Worm (Caenorhabditis elegans) whole organism, L1 larva: ENCODE measurements around the gene flp-26.

Experiments
- C16A3.4 ChIP-seq: fragments of 150-350 bp; optimal IDR thresholded peaks from 2 replicates; lab custom pipeline; 2014; ENCODE audit warnings: missing biosample characterization, missing genetic modification characterization
- ceh-63 ChIP-seq: fragments of 200-800 bp; sonication (Bioruptor generic); optimal IDR thresholded peaks from 2 replicates; lab custom pipeline; 2018; ENCODE audit warnings: mild to moderate bottlenecking, missing genetic modification characterization, missing compliant biosample characterization
- efl-1 ChIP-seq, 4 experiments: fragments of 150-350 bp; optimal IDR thresholded peaks in 3 of 4; peaks in 1 of 4; 1 replicate in 1 of 4; 2 replicates in 3 of 4; lab custom pipeline; 2014; ENCODE audit warnings: missing biosample characterization in 2 of 4, missing genetic modification characterization in 2 of 4, missing genetic modification reagents in 2 of 4
- egl-27 ChIP-seq, 2 experiments: fragments of 150-350 bp in 1 of 2; sonication (generic microtip); optimal IDR thresholded peaks; 3 replicates each; lab custom pipeline; 2017 to 2018; ENCODE audit warnings: missing biosample characterization in 2 of 2, missing genetic modification characterization in 2 of 2, missing genetic modification reagents in 2 of 2
- elt-3 ChIP-seq, 6 experiments: fragments of 150-350 bp in 1 of 6; sonication (generic microtip); optimal IDR thresholded peaks; 2 replicates each; lab custom pipeline; 2017 to 2018; ENCODE audit warnings: missing biosample characterization in 6 of 6, missing genetic modification characterization in 6 of 6, inconsistent platforms in 1 of 6
- mdl-1 ChIP-seq, 2 experiments: fragments of 150-350 bp; optimal IDR thresholded peaks; 2 replicates each; lab custom pipeline; 2014 to 2017; ENCODE audit warnings: missing biosample characterization in 2 of 2, missing genetic modification characterization in 2 of 2, inconsistent platforms in 1 of 2
- nhr-11 ChIP-seq: fragments of 150-350 bp; optimal IDR thresholded peaks from 2 replicates; lab custom pipeline; 2014; ENCODE audit warnings: missing biosample characterization, missing genetic modification characterization
- nhr-77 ChIP-seq: fragments of 150-350 bp; optimal IDR thresholded peaks from 2 replicates; lab custom pipeline; 2014; ENCODE audit warnings: missing biosample characterization, missing genetic modification characterization
- snpc-4 ChIP-seq: fragments of 150-350 bp; optimal IDR thresholded peaks from 2 replicates; lab custom pipeline; 2014; ENCODE audit warnings: missing biosample characterization, missing genetic modification characterization
- tbx-2 ChIP-seq: sonication (generic microtip); optimal IDR thresholded peaks from 2 replicates; lab custom pipeline; 2016; ENCODE audit warnings: missing genetic modification characterization, missing compliant biosample characterization
- zag-1 ChIP-seq: fragments of 150-350 bp; optimal IDR thresholded peaks from 2 replicates; lab custom pipeline; 2014; ENCODE audit warnings: missing biosample characterization, missing genetic modification characterization
- ztf-11 ChIP-seq, 2 experiments: sonication (generic microtip); optimal IDR thresholded peaks; 2 replicates each; lab custom pipeline; 2016 to 2017; ENCODE audit warnings: missing genetic modification characterization in 2 of 2, missing biosample characterization in 1 of 2, missing compliant biosample characterization in 1 of 2

- TF ChIP-seq ztf-11 (tag; optimal IDR thresholded peaks at IDR 0.05; lab: Kevin White, UChicago) (no peak), C16A3.4 (tag; lab: Kevin White, UChicago) (no peak), elt-3 (tag; optimal IDR thresholded peaks at IDR 0.05; lab: Kevin White, UChicago) (no peak), ceh-63 (GFP tag; lab: Kevin White, UChicago) (no peak), nhr-77 (tag; lab: Kevin White, UChicago) (no peak), efl-1 (optimal IDR thresholded peaks at IDR 0.05; lab: Kevin White, UChicago) (no peak), efl-1 (GFP tag; optimal IDR thresholded peaks at IDR 0.05 in 1 of 2; lab: Kevin White, UChicago) (no peak), zag-1 (tag; lab: Kevin White, UChicago) (no peak), nhr-11 (tag; lab: Kevin White, UChicago) (no peak), snpc-4 (no peak), mdl-1 (tag; optimal IDR thresholded peaks at IDR 0.05; lab: Kevin White, UChicago) (no peak), tbx-2 (no peak), egl-27 (tag; optimal IDR thresholded peaks at IDR 0.05; lab: Kevin White, UChicago) (no peak)
Measured at ce11 chrX:7035937-7036336, 7.0 kb downstream of the flp-26 start, which contains the start of gene cest-19.
